Fruit fly (Drosophila melanogaster) whole organism, embryonic: ENCODE measurements around the gene Ipo9.

Experiments used
- CG10274 ChIP-seq: fragments of 200-800 bp; sonication (Bioruptor generic); optimal IDR thresholded peaks from 3 replicates; lab custom pipeline; 2017; ENCODE audit warnings: missing biosample characterization, mild to moderate bottlenecking, missing genetic modification characterization
- CG10321 ChIP-seq: fragments of 200-800 bp; sonication (Bioruptor generic); IDR thresholded peaks from 2 replicates; pipeline ENCODE4 v1.3.6; 2022; ENCODE audit warnings: missing biosample characterization, missing genetic modification characterization
- CG11093 ChIP-seq: fragments of 200-800 bp; sonication (Bioruptor generic); IDR thresholded peaks from 3 replicates; pipeline ENCODE4 v1.3.6; 2022; ENCODE audit warnings: missing biosample characterization, missing genetic modification characterization
- CG11560 ChIP-seq: fragments of 200-800 bp; sonication (Bioruptor generic); IDR thresholded peaks from 3 replicates; pipeline ENCODE4 v1.3.6; 2022; ENCODE audit warnings: missing biosample characterization, missing genetic modification characterization
- CG11723 ChIP-seq: fragments of 200-800 bp; sonication (Bioruptor generic); optimal IDR thresholded peaks from 2 replicates; lab custom pipeline; 2017; ENCODE audit warnings: missing biosample characterization, mild to moderate bottlenecking, missing genetic modification characterization
- CG12769 ChIP-seq: fragments of 200-800 bp; sonication (Bioruptor generic); optimal IDR thresholded peaks from 2 replicates; lab custom pipeline; 2019; ENCODE audit warnings: missing biosample characterization, mild to moderate bottlenecking, missing genetic modification characterization, moderate library complexity
- CG12942 ChIP-seq: fragments of 200-800 bp; sonication (Bioruptor generic); optimal IDR thresholded peaks from 3 replicates; lab custom pipeline; 2016; ENCODE audit warnings: missing biosample characterization, missing genetic modification characterization
- CG14710 ChIP-seq: fragments of 200-800 bp; sonication (Bioruptor generic); optimal IDR thresholded peaks from 3 replicates; lab custom pipeline; 2019; ENCODE audit warnings: missing biosample characterization, mild to moderate bottlenecking, missing genetic modification characterization, moderate library complexity
- CG17385 ChIP-seq: fragments of 200-800 bp; sonication (Bioruptor generic); optimal IDR thresholded peaks from 3 replicates; lab custom pipeline; 2018; ENCODE audit warnings: missing biosample characterization, mild to moderate bottlenecking, missing genetic modification characterization
- CG17568 ChIP-seq: fragments of 200-800 bp; sonication (Bioruptor generic); optimal IDR thresholded peaks from 2 replicates; lab custom pipeline; 2018; ENCODE audit warnings: missing biosample characterization, mild to moderate bottlenecking, missing genetic modification characterization, moderate library complexity
- CG18599 ChIP-seq: fragments of 200-800 bp; sonication (Bioruptor generic); optimal IDR thresholded peaks from 3 replicates; lab custom pipeline; 2017; ENCODE audit warnings: missing biosample characterization, missing genetic modification characterization, mild to moderate bottlenecking, moderate library complexity, missing genetic modification reagents
- CG31224 ChIP-seq: fragments of 200-800 bp; sonication (Bioruptor generic); IDR thresholded peaks from 2 replicates; pipeline ENCODE4 v1.3.6; 2022; ENCODE audit warnings: missing biosample characterization, missing genetic modification characterization
- CG4282 ChIP-seq: fragments of 200-800 bp; sonication (Bioruptor generic); optimal IDR thresholded peaks from 2 replicates; lab custom pipeline; 2016; ENCODE audit warnings: missing biosample characterization, missing genetic modification characterization
- CG4424 ChIP-seq: fragments of 200-800 bp; sonication (Bioruptor generic); optimal IDR thresholded peaks from 3 replicates; lab custom pipeline; 2016; ENCODE audit warnings: missing biosample characterization, missing genetic modification characterization
- CG4820 ChIP-seq: fragments of 200-800 bp; sonication (Bioruptor generic); optimal IDR thresholded peaks from 3 replicates; lab custom pipeline; 2016; ENCODE audit warnings: missing biosample characterization, missing genetic modification characterization
- CG7963 ChIP-seq: fragments of 200-800 bp; sonication (Bioruptor generic); IDR thresholded peaks from 3 replicates; pipeline ENCODE4 v1.3.6; 2022; ENCODE audit warnings: missing biosample characterization, missing genetic modification characterization; ENCODE audit not compliant: partially characterized antibody
- CG8290 ChIP-seq, 3 experiments: fragments of 200-800 bp; sonication (Bioruptor generic); optimal IDR thresholded peaks; 2 replicates each; lab custom pipeline; 2016 to 2019; ENCODE audit warnings: missing biosample characterization in 3 of 3, missing genetic modification characterization in 3 of 3, mild to moderate bottlenecking in 2 of 3, moderate library complexity in 1 of 3
- CG8359 ChIP-seq: fragments of 200-800 bp; sonication (Bioruptor generic); optimal IDR thresholded peaks from 2 replicates; lab custom pipeline; 2017; ENCODE audit warnings: missing biosample characterization, mild to moderate bottlenecking, missing genetic modification characterization, borderline replicate concordance
- CkIIα-i1 ChIP-seq: fragments of 200-800 bp; sonication (Bioruptor generic); IDR thresholded peaks from 2 replicates; pipeline ENCODE4 v1.3.6; 2022; ENCODE audit warnings: missing biosample characterization, missing genetic modification characterization
- Ets65A ChIP-seq: fragments of 200-800 bp; sonication (Bioruptor generic); peaks from one replicate; lab custom pipeline; 2016; ENCODE audit warnings: missing biosample characterization, missing genetic modification characterization
- HLHmδ ChIP-seq: fragments of 200-800 bp; sonication (Bioruptor generic); optimal IDR thresholded peaks from 2 replicates; lab custom pipeline; 2018; ENCODE audit warnings: missing biosample characterization, mild to moderate bottlenecking, missing genetic modification characterization, moderate library complexity
- Hsf ChIP-seq: fragments of 200-800 bp; sonication (Bioruptor generic); optimal IDR thresholded peaks from 3 replicates; lab custom pipeline; 2016; ENCODE audit warnings: missing biosample characterization, missing genetic modification characterization
- Kr ChIP-seq: fragments of 200-800 bp; sonication (Bioruptor generic); optimal IDR thresholded peaks from 2 replicates; lab custom pipeline; 2017; ENCODE audit warnings: missing biosample characterization, mild to moderate bottlenecking, missing genetic modification characterization
- Lhr ChIP-seq: fragments of 200-800 bp; sonication (Bioruptor generic); optimal IDR thresholded peaks from 3 replicates; lab custom pipeline; 2017; ENCODE audit warnings: mild to moderate bottlenecking, missing biosample characterization, missing genetic modification reagents, missing genetic modification characterization
- Mad ChIP-seq: fragments of 200-800 bp; sonication (Bioruptor generic); optimal IDR thresholded peaks from 2 replicates; lab custom pipeline; 2016; ENCODE audit warnings: missing biosample characterization, missing genetic modification characterization
- Meics ChIP-seq: fragments of 200-800 bp; sonication (Bioruptor generic); optimal IDR thresholded peaks from 2 replicates; lab custom pipeline; 2017; ENCODE audit warnings: missing biosample characterization, mild to moderate bottlenecking, missing genetic modification characterization
- Poxn ChIP-seq: fragments of 200-800 bp; sonication (Bioruptor generic); IDR thresholded peaks from 2 replicates; pipeline ENCODE4 v1.3.6; 2022; ENCODE audit warnings: missing biosample characterization, missing genetic modification characterization
- Sox100B ChIP-seq: fragments of 200-800 bp; sonication (Bioruptor generic); optimal IDR thresholded peaks from 3 replicates; lab custom pipeline; 2018; ENCODE audit warnings: missing biosample characterization, mild to moderate bottlenecking, missing genetic modification characterization
- amos ChIP-seq: fragments of 200-800 bp; sonication (Bioruptor generic); IDR thresholded peaks from 2 replicates; pipeline ENCODE4 v1.3.6; 2022; ENCODE audit warnings: missing biosample characterization, missing genetic modification characterization; ENCODE audit not compliant: partially characterized antibody
- bab2 ChIP-seq: fragments of 200-800 bp; sonication (Bioruptor generic); optimal IDR thresholded peaks from 2 replicates; lab custom pipeline; 2016; ENCODE audit warnings: missing biosample characterization, missing genetic modification characterization
- bcd ChIP-seq: fragments of 200-800 bp; sonication (Bioruptor generic); optimal IDR thresholded peaks from 2 replicates; lab custom pipeline; 2017; ENCODE audit warnings: missing biosample characterization, mild to moderate bottlenecking, missing genetic modification characterization
- crp ChIP-seq, 2 experiments: fragments of 200-800 bp; sonication (Bioruptor generic); optimal IDR thresholded peaks; 2 replicates in 1 of 2; 3 replicates in 1 of 2; lab custom pipeline; 2017; ENCODE audit warnings: missing biosample characterization in 2 of 2, missing genetic modification characterization in 2 of 2, mild to moderate bottlenecking in 1 of 2, moderate library complexity in 1 of 2
- danr ChIP-seq: fragments of 200-800 bp; sonication (Bioruptor generic); IDR thresholded peaks from 2 replicates; pipeline ENCODE4 v1.3.6; 2022; ENCODE audit warnings: missing biosample characterization, missing genetic modification characterization
- dimm ChIP-seq: fragments of 200-800 bp; sonication (Bioruptor generic); IDR thresholded peaks from 2 replicates; pipeline ENCODE4 v1.3.6; 2022; ENCODE audit warnings: missing biosample characterization, missing genetic modification characterization
- eyg ChIP-seq: fragments of 200-800 bp; sonication (Bioruptor generic); optimal IDR thresholded peaks from 3 replicates; lab custom pipeline; 2016; ENCODE audit warnings: missing biosample characterization, missing genetic modification characterization
- mirr ChIP-seq: fragments of 200-800 bp; sonication (Bioruptor generic); optimal IDR thresholded peaks from 3 replicates; lab custom pipeline; 2018; ENCODE audit warnings: missing biosample characterization, mild to moderate bottlenecking, missing genetic modification characterization
- nerfin-1 ChIP-seq: fragments of 200-800 bp; sonication (Bioruptor generic); optimal IDR thresholded peaks from 3 replicates; lab custom pipeline; 2019; ENCODE audit warnings: missing biosample characterization, mild to moderate bottlenecking, missing genetic modification characterization, moderate library complexity
- oc ChIP-seq: fragments of 200-800 bp; sonication (Bioruptor generic); optimal IDR thresholded peaks from 2 replicates; lab custom pipeline; 2018; ENCODE audit warnings: missing biosample characterization, mild to moderate bottlenecking, missing genetic modification characterization, moderate library complexity
- pb ChIP-seq: fragments of 200-800 bp; sonication (Bioruptor generic); optimal IDR thresholded peaks from 3 replicates; lab custom pipeline; 2016; ENCODE audit warnings: missing biosample characterization, missing genetic modification characterization
- phol ChIP-seq: fragments of 200-800 bp; sonication (Bioruptor generic); optimal IDR thresholded peaks from 3 replicates; lab custom pipeline; 2018; ENCODE audit warnings: missing biosample characterization, mild to moderate bottlenecking, missing genetic modification characterization, moderate library complexity
- pnt ChIP-seq: fragments of 200-800 bp; sonication (Bioruptor generic); optimal IDR thresholded peaks from 3 replicates; lab custom pipeline; 2016; ENCODE audit warnings: missing biosample characterization, missing genetic modification characterization
- run ChIP-seq: fragments of 200-800 bp; sonication (Bioruptor generic); optimal IDR thresholded peaks from 3 replicates; lab custom pipeline; 2018; ENCODE audit warnings: missing biosample characterization, mild to moderate bottlenecking, missing genetic modification characterization
- sim ChIP-seq: fragments of 200-800 bp; sonication (Bioruptor generic); IDR thresholded peaks from 2 replicates; pipeline ENCODE4 v1.3.6; 2022; ENCODE audit warnings: missing biosample characterization, missing genetic modification characterization
- sr ChIP-seq: fragments of 200-800 bp; sonication (Bioruptor generic); IDR thresholded peaks from 3 replicates; pipeline ENCODE4 v1.3.6; 2022; ENCODE audit warnings: missing biosample characterization, missing genetic modification characterization
- stwl ChIP-seq: fragments of 200-800 bp; sonication (Bioruptor generic); optimal IDR thresholded peaks from 3 replicates; lab custom pipeline; 2018; ENCODE audit warnings: missing biosample characterization, mild to moderate bottlenecking, missing genetic modification characterization, moderate library complexity
- sug ChIP-seq: fragments of 200-800 bp; optimal IDR thresholded peaks from 2 replicates; lab custom pipeline; 2019; ENCODE audit warnings: missing biosample characterization, mild to moderate bottlenecking, missing genetic modification characterization, moderate library complexity
- tap ChIP-seq: fragments of 200-800 bp; optimal IDR thresholded peaks from 3 replicates; lab custom pipeline; 2019; ENCODE audit warnings: missing biosample characterization, mild to moderate bottlenecking, missing genetic modification characterization, moderate library complexity
- zfh2 ChIP-seq: fragments of 200-800 bp; sonication (Bioruptor generic); optimal IDR thresholded peaks from 2 replicates; lab custom pipeline; 2016; ENCODE audit warnings: missing biosample characterization, missing genetic modification characterization

Gene Ipo9

dm6 chr3R:11372053-11373016 lies 40.0 kb upstream of the Ipo9 start (continued):
- TF ChIP-seq nerfin-1 = peak; percentile 50
- TF ChIP-seq oc (tag; lab: Kevin White, UChicago) = peak; percentile 23
- TF ChIP-seq CG18599 (GFP tag; lab: Kevin White, UChicago) = no peak
- TF ChIP-seq eyg = no peak
- TF ChIP-seq Poxn (GFP tag; lab: Robert Waterston, UW) = no peak
- TF ChIP-seq amos (GFP tag; lab: Robert Waterston, UW) = peak; percentile 32
- 0 out of 3 replicates have a peak, but pooled peaks have one; percentile 44 for TF ChIP-seq CG7963 (GFP tag; lab: Robert Waterston, UW)
- no peak for TF ChIP-seq CG8359 (GFP tag; lab: Kevin White, UChicago)
- TF ChIP-seq CG4424 = no peak
- no peak for TF ChIP-seq CG10274 (GFP tag; lab: Kevin White, UChicago)
- no peak for TF ChIP-seq CG17385 (GFP tag; lab: Kevin White, UChicago)
- TF ChIP-seq CG4820 = peak; percentile 30
- TF ChIP-seq CG12942 (GFP tag; lab: Kevin White, UChicago) = no peak
- no peak for TF ChIP-seq Ets65A (GFP tag; lab: Kevin White, UChicago)
- TF ChIP-seq zfh2 (GFP tag; lab: Kevin White, UChicago) = no peak
- no peak for TF ChIP-seq CG31224 (GFP tag; lab: Robert Waterston, UW)
- TF ChIP-seq CG17568 (GFP tag; lab: Kevin White, UChicago) = no peak
- no peak for TF ChIP-seq CG4282
- TF ChIP-seq bcd (GFP tag; lab: Kevin White, UChicago) = no peak
- no peak for TF ChIP-seq dimm (GFP tag; lab: Robert Waterston, UW)
- TF ChIP-seq Mad = no peak
- no peak for TF ChIP-seq Kr (GFP tag; lab: Kevin White, UChicago)
- TF ChIP-seq CG8290 (GFP tag; optimal IDR thresholded peaks at IDR 0.05; lab: Kevin White, UChicago) = no peak
- TF ChIP-seq CG8290 (tag; optimal IDR thresholded peaks at IDR 0.05; lab: Kevin White, UChicago) = no peak
- TF ChIP-seq HLHmδ = peak; percentile 74
- peak; percentile 40 for TF ChIP-seq CG11723 (GFP tag; lab: Kevin White, UChicago)
- no peak for TF ChIP-seq CG14710
- TF ChIP-seq pb = no peak
- TF ChIP-seq stwl = no peak
- TF ChIP-seq sim (GFP tag; lab: Robert Waterston, UW) = no peak
- no peak for TF ChIP-seq mirr
- TF ChIP-seq CG10321 (GFP tag; lab: Robert Waterston, UW) = no peak
- TF ChIP-seq sug (tag; lab: Kevin White, UChicago) = no peak
- no peak for TF ChIP-seq tap (tag; lab: Kevin White, UChicago)
- TF ChIP-seq sr = 0 out of 3 replicates have a peak, but pooled peaks have one; percentile 21
- TF ChIP-seq CG12769 (tag; lab: Kevin White, UChicago) = no peak
- no peak for TF ChIP-seq Meics (GFP tag; lab: Kevin White, UChicago)
- no peak for TF ChIP-seq Hsf (GFP tag; lab: Kevin White, UChicago)
- TF ChIP-seq pnt (GFP tag; lab: Kevin White, UChicago) = no peak
- TF ChIP-seq bab2 (GFP tag; lab: Kevin White, UChicago) = no peak
- TF ChIP-seq run (tag; lab: Kevin White, UChicago) = no peak
- no peak for TF ChIP-seq Sox100B (GFP tag; lab: Kevin White, UChicago)
- TF ChIP-seq crp (GFP tag; optimal IDR thresholded peaks at IDR 0.05; lab: Kevin White, UChicago) = no peak
- TF ChIP-seq CG11093 (GFP tag; lab: Robert Waterston, UW) = no peak
- no peak for TF ChIP-seq Lhr (GFP tag; lab: Kevin White, UChicago)
- no peak for TF ChIP-seq CG11560 (tag; lab: Robert Waterston, UW)
- TF ChIP-seq phol (tag; lab: Kevin White, UChicago) = no peak
- no peak for TF ChIP-seq danr
- no peak for TF ChIP-seq CkIIα-i1 (GFP tag; lab: Robert Waterston, UW)
